Fruit fly (Drosophila melanogaster): ENCODE results near the gene S6k.
A peak's percentile ranks its signal among the peaks of the same experiment; 100 is the strongest.

S6k gene

DNA sequence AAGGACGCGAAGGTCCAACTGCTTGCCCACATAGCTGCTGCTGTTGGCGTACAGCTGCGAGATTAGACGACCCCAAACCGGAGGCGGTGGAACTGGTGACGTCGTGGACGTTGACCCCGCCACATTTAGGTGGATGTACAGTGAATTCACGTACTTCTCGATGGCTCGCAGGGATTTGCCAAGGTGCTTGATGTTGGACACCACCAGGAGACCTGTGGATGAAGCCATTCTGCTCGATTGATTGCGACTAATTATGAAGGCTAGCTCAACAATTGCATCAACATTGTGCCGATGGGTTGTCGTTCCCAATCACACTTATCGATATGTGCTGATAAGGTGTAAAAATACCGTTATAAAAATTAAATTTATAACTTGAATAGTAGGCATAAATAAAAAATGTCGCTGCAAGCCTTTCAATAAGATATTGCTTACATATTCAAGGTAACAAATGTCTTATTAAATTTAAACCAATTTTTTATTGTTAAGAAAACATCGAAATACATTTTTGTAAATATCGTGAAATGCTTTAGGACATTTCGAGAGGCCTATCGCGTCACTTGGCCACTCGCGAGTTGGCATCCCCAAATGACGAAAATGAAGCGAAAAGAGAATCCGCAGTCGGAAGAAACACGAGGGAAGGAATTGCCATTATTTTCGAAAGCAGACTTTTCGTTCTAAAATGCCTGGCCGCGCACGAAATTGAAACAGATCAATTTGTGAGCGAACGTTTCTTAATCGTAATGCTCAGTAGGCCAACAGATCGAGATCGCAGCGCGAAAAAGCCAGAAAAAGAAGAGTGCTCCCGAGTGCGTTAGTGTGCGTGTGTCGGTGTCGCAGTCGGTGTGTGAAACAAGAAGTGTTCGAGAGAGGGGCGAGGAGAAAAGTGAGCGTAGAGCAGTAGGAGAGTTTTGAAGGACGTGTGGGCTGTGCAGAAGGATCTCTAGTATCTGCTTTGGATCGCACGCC, 41.9 kb downstream of the S6k start, which contains the start of the genes Ppat-Dpck and scny (continued):
- TF ChIP-seq CG12104 (GFP tag; optimal IDR thresholded peaks at IDR 0.05) (no peak), Dip3 (GFP tag; optimal IDR thresholded peaks at IDR 0.05) (no peak), CG4617 (GFP tag; optimal IDR thresholded peaks at IDR 0.05; ENCODE audit: borderline replicate concordance) (peak; percentile 30), Spps (tag; optimal IDR thresholded peaks at IDR 0.05) (peak; percentile 28), Sry-β (GFP tag; optimal IDR thresholded peaks at IDR 0.05) (peak; percentile 0), fru (optimal IDR thresholded peaks at IDR 0.05) (no peak), gsb-n (tag; optimal IDR thresholded peaks at IDR 0.05) (no peak), sima (GFP tag; optimal IDR thresholded peaks at IDR 0.05) (no peak), CG13287 (GFP tag; IDR thresholded peaks at IDR 0.05; ENCODE audit: partially characterized antibody) (peak; percentile 97), CG7839 (tag; optimal IDR thresholded peaks at IDR 0.05) (no peak), Six4 (GFP tag; optimal IDR thresholded peaks at IDR 0.05) (no peak), pho (GFP tag; optimal IDR thresholded peaks at IDR 0.05) (peak; percentile 21), CG13775 (GFP tag; optimal IDR thresholded peaks at IDR 0.05) (peak; percentile 27), row (GFP tag; IDR thresholded peaks at IDR 0.05) (peak; percentile 77), jumu (GFP tag; optimal IDR thresholded peaks at IDR 0.05) (peak; percentile 23), CG17186 (GFP tag; optimal IDR thresholded peaks at IDR 0.05) (peak; percentile 61), CG12071 (GFP tag; optimal IDR thresholded peaks at IDR 0.05) (no peak), Nf-YC (tag; optimal IDR thresholded peaks at IDR 0.05) (peak; percentile 49), Chrac-16 (GFP tag; optimal IDR thresholded peaks at IDR 0.05) (no peak), crc (GFP tag; optimal IDR thresholded peaks at IDR 0.05) (no peak), unpg (GFP tag; optimal IDR thresholded peaks at IDR 0.05) (peak; percentile 40), CG12659 (GFP tag; optimal IDR thresholded peaks at IDR 0.05) (peak; percentile 75), cas (GFP tag; IDR thresholded peaks at IDR 0.05) (no peak), klu (GFP tag; IDR thresholded peaks at IDR 0.05) (no peak), YL-1 (GFP tag; optimal IDR thresholded peaks at IDR 0.05) (peak; percentile 80), CG17612 (GFP tag; IDR thresholded peaks at IDR 0.05) (no peak), HmgZ (tag; optimal IDR thresholded peaks at IDR 0.05) (peak; percentile 44), kah (GFP tag; optimal IDR thresholded peaks at IDR 0.05) (peak; percentile 49), CG17385 (GFP tag; optimal IDR thresholded peaks at IDR 0.05) (peak; percentile 14), Dp (GFP tag; optimal IDR thresholded peaks at IDR 0.05) (peak; percentile 19), CG6272 (GFP tag; IDR thresholded peaks at IDR 0.05) (0 out of 2 replicates have a peak, but pooled peaks have one; percentile 4), CG12155 (GFP tag; optimal IDR thresholded peaks at IDR 0.05) (peak; percentile 16), ab (GFP tag; optimal IDR thresholded peaks at IDR 0.05) (no peak), pzg (GFP tag; optimal IDR thresholded peaks at IDR 0.05) (peak; percentile 83), HLH4C (GFP tag; IDR thresholded peaks at IDR 0.05; ENCODE audit: partially characterized antibody) (peak; percentile 88), fd3F (GFP tag; optimal IDR thresholded peaks at IDR 0.05) (no peak), tin (GFP tag; optimal IDR thresholded peaks at IDR 0.05) (peak; percentile 0), dmrt99B (tag; optimal IDR thresholded peaks at IDR 0.05) (no peak), Hr3 (GFP tag; optimal IDR thresholded peaks at IDR 0.05) (no peak), ac (GFP tag; optimal IDR thresholded peaks at IDR 0.05) (no peak), repo (GFP tag; optimal IDR thresholded peaks at IDR 0.05) (no peak), CG14860 (GFP tag; IDR thresholded peaks at IDR 0.05; ENCODE audit: partially characterized antibody) (peak; percentile 82), CG4282 (GFP tag; optimal IDR thresholded peaks at IDR 0.05) (peak; percentile 4), CG3407 (GFP tag; optimal IDR thresholded peaks at IDR 0.05) (no peak), CG33213 (GFP tag; optimal IDR thresholded peaks at IDR 0.05) (peak; percentile 19), CG11504 (tag; optimal IDR thresholded peaks at IDR 0.05) (no peak), gfzf (GFP tag; optimal IDR thresholded peaks at IDR 0.05) (peak; percentile 89), CG17829 (tag; optimal IDR thresholded peaks at IDR 0.05) (peak; percentile 59)

Measured in whole organism, embryonic.